Worm (Caenorhabditis elegans) whole organism, late embryonic: ENCODE measurements around the gene ntr-2.

Experiments
- K09A11.1 ChIP-seq: sonication (generic microtip); optimal IDR thresholded peaks from 2 replicates; lab custom pipeline; 2017; ENCODE audit warnings: antibody characterized with exemption, mild to moderate bottlenecking, missing genetic modification characterization, missing compliant biosample characterization; ENCODE audit not compliant: insufficient read depth
- T23F11.4 ChIP-seq: fragments of 200-800 bp; sonication (Bioruptor generic); optimal IDR thresholded peaks from 2 replicates; lab custom pipeline; 2018; ENCODE audit warnings: mild to moderate bottlenecking, missing genetic modification characterization, missing compliant biosample characterization
- ama-1 ChIP-seq: fragments of 150-350 bp; optimal IDR thresholded peaks from 2 replicates; lab custom pipeline; 2014
- ceh-14 ChIP-seq: sonication (generic microtip); optimal IDR thresholded peaks from 2 replicates; lab custom pipeline; 2016; ENCODE audit warnings: missing genotype, missing genetic modification characterization, missing compliant biosample characterization
- ceh-18 ChIP-seq: sonication (generic microtip); optimal IDR thresholded peaks from 2 replicates; lab custom pipeline; 2016; ENCODE audit warnings: missing genetic modification characterization, missing compliant biosample characterization
- elt-2 ChIP-seq: sonication (generic microtip); optimal IDR thresholded peaks from 2 replicates; lab custom pipeline; 2016; ENCODE audit warnings: missing genetic modification reagents, missing genetic modification characterization, missing compliant biosample characterization
- npax-4 ChIP-seq: sonication (generic microtip); optimal IDR thresholded peaks from 2 replicates; lab custom pipeline; 2016; ENCODE audit warnings: missing genetic modification characterization, missing compliant biosample characterization
- pqm-1 ChIP-seq: sonication (generic microtip); optimal IDR thresholded peaks from 2 replicates; lab custom pipeline; 2016; ENCODE audit warnings: missing genetic modification characterization, missing compliant biosample characterization

DNA sequence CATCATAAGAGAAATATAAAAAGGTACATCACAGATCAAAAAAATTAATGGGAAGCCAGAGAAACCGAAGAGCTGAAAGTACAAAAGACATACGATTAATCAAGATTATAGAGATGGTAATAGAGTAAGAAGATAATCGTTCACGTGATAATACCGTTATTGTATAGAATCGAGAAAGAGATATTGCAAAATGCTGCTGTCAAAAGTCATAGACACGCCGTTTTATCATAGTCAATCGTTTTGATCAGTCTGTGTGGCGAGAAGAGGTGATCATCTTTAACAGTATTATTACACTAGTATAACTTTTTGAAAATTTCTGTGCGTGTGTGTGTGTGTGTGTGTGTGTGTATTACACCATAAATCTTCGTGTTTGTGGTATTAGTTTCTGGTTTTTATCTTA is 34.4 kb downstream of the ntr-2 start:
- TF ChIP-seq ceh-18 (tag; lab: Kevin White, UChicago) (no peak), pqm-1 (no peak), ama-1 (no peak), elt-2 (tag; lab: Kevin White, UChicago) (no peak), ceh-14 (tag; lab: Kevin White, UChicago) (no peak), K09A11.1 (no peak), npax-4 (tag; lab: Kevin White, UChicago) (no peak), T23F11.4 (GFP tag; lab: Kevin White, UChicago) (no peak)
